Fruit fly (Drosophila melanogaster): Measurements from ENCODE around the gene ham.

- TF ChIP-seq Hr39 (GFP tag; optimal IDR thresholded peaks at IDR 0.05): no peak
- no peak for TF ChIP-seq CG9139 (GFP tag; optimal IDR thresholded peaks at IDR 0.05)
- no peak for TF ChIP-seq CG34406 (GFP tag; optimal IDR thresholded peaks at IDR 0.05)
Observed at dm6 chr2L:18787415-18787989, 5.2 kb downstream of the ham start.

Measured in whole organism, prepupa.